Fruit fly (Drosophila melanogaster) Kc167 (cell line): ENCODE measurements around the gene CG5810.

Experiments
- Myc ChIP-seq: fragments of >200 bp; optimal IDR thresholded peaks from 2 replicates; lab custom pipeline; 2017; ENCODE audit warnings: missing external identifiers
- Sin3A ChIP-seq: fragments of >200 bp; optimal IDR thresholded peaks from 2 replicates; lab custom pipeline; 2018; ENCODE audit warnings: missing external identifiers
- h ChIP-seq: fragments of >200 bp; optimal IDR thresholded peaks from 3 replicates; lab custom pipeline; 2018; ENCODE audit warnings: missing external identifiers
- insv ChIP-seq: fragments of >200 bp; optimal IDR thresholded peaks from 3 replicates; lab custom pipeline; 2018; ENCODE audit warnings: missing external identifiers
- psq ChIP-seq: fragments of >200 bp; optimal IDR thresholded peaks from 2 replicates; lab custom pipeline; 2017; ENCODE audit warnings: missing external identifiers
- ttk ChIP-seq: sonication (Bioruptor generic); optimal IDR thresholded peaks from 2 replicates; lab custom pipeline; 2017; ENCODE audit warnings: missing external identifiers

Gene CG5810

dm6 chr3R:21163318-21163828 lies at the start of gene CG5810:
CG5810 (plus strand) TSS chr3R:21163778.
- TF ChIP-seq insv (lab: Kevin White, UChicago) (no peak), psq (lab: Kevin White, UChicago) (no peak), ttk (lab: Kevin White, UChicago) (no peak), h (lab: Kevin White, UChicago) (no peak), Myc (lab: Kevin White, UChicago) (no peak), Sin3A (no peak)

- TF ChIP-seq insv (lab: Kevin White, UChicago) (no peak), Myc (lab: Kevin White, UChicago) (no peak), h (lab: Kevin White, UChicago) (no peak), Sin3A (no peak), ttk (lab: Kevin White, UChicago) (no peak), psq (lab: Kevin White, UChicago) (no peak)
These were observed 47.5 kb upstream of the CG5810 start, which contains the start of gene ppan for dm6 chr3R:21116057-21116456. ppan (plus strand) TSS chr3R:21116254.

dm6 chr3R:21118784-21119183 lies 44.8 kb upstream of the CG5810 start, which contains the start of gene Bdbt:
Bdbt (minus strand) TSS chr3R:21118856.
- TF ChIP-seq insv (lab: Kevin White, UChicago) (no peak), h (lab: Kevin White, UChicago) (no peak)

- TF ChIP-seq ttk (lab: Kevin White, UChicago) (no peak), h (lab: Kevin White, UChicago) (no peak), insv (lab: Kevin White, UChicago) (no peak), Sin3A (no peak), Myc (lab: Kevin White, UChicago) (no peak), psq (lab: Kevin White, UChicago) (no peak)
These were observed 39.4 kb upstream of the CG5810 start for dm6 chr3R:21124225-21124624.

- no peak for TF ChIP-seq Myc (lab: Kevin White, UChicago)
- TF ChIP-seq Sin3A: no peak
- no peak for TF ChIP-seq psq (lab: Kevin White, UChicago)
- TF ChIP-seq ttk (lab: Kevin White, UChicago): no peak
- TF ChIP-seq insv (lab: Kevin White, UChicago): no peak
- TF ChIP-seq h (lab: Kevin White, UChicago): no peak
These were observed 36.8 kb upstream of the CG5810 start for dm6 chr3R:21126673-21127284.

dm6 chr3R:21127352-21127985 lies 36.1 kb upstream of the CG5810 start, which contains the start of the genes slmb and CG5793:
slmb (minus strand) TSS chr3R:21127485.
CG5793 (plus strand) TSS chr3R:21127573.
- no peak for TF ChIP-seq psq (lab: Kevin White, UChicago)
- no peak for TF ChIP-seq ttk (lab: Kevin White, UChicago)
- no peak for TF ChIP-seq Sin3A
- TF ChIP-seq h (lab: Kevin White, UChicago): no peak
- TF ChIP-seq insv (lab: Kevin White, UChicago): no peak
- no peak for TF ChIP-seq Myc (lab: Kevin White, UChicago)

- TF ChIP-seq insv (lab: Kevin White, UChicago): no peak
- TF ChIP-seq Myc (lab: Kevin White, UChicago): no peak
- no peak for TF ChIP-seq h (lab: Kevin White, UChicago)
- TF ChIP-seq Sin3A: no peak
- no peak for TF ChIP-seq ttk (lab: Kevin White, UChicago)
- TF ChIP-seq psq (lab: Kevin White, UChicago): no peak
These were observed 34.0 kb upstream of the CG5810 start, which contains the start of gene Obp93a for dm6 chr3R:21129617-21130016. Obp93a (minus strand) TSS chr3R:21129717.

dm6 chr3R:21130050-21130449 lies 33.5 kb upstream of the CG5810 start, which contains the start of gene Ice2:
Ice2 (plus strand) TSS chr3R:21130216.
- no peak for TF ChIP-seq ttk (lab: Kevin White, UChicago)
- no peak for TF ChIP-seq psq (lab: Kevin White, UChicago)
- TF ChIP-seq Sin3A: no peak
- TF ChIP-seq Myc (lab: Kevin White, UChicago): no peak
- no peak for TF ChIP-seq h (lab: Kevin White, UChicago)
- no peak for TF ChIP-seq insv (lab: Kevin White, UChicago)

- TF ChIP-seq insv (lab: Kevin White, UChicago): no peak
- no peak for TF ChIP-seq Myc (lab: Kevin White, UChicago)
- TF ChIP-seq Sin3A: no peak
- no peak for TF ChIP-seq h (lab: Kevin White, UChicago)
- TF ChIP-seq ttk (lab: Kevin White, UChicago): no peak
- no peak for TF ChIP-seq psq (lab: Kevin White, UChicago)
These were observed 30.1 kb upstream of the CG5810 start, which contains the start of gene Trm7-34 for dm6 chr3R:21133517-21133916. Trm7-34 (minus strand) TSS chr3R:21133881.

- TF ChIP-seq h (lab: Kevin White, UChicago): no peak
- no peak for TF ChIP-seq Myc (lab: Kevin White, UChicago)
- TF ChIP-seq insv (lab: Kevin White, UChicago): no peak
- TF ChIP-seq psq (lab: Kevin White, UChicago): no peak
- TF ChIP-seq Sin3A: no peak
- no peak for TF ChIP-seq ttk (lab: Kevin White, UChicago)
These were observed 29.6 kb upstream of the CG5810 start, which contains the start of gene Usp8 for dm6 chr3R:21133951-21134350. Usp8 (plus strand) TSS chr3R:21134262.

dm6 chr3R:21138220-21138754 lies 25.3 kb upstream of the CG5810 start, which contains the start of gene meigo:
meigo (plus strand) TSS chr3R:21138270.
- no peak for TF ChIP-seq Sin3A
- TF ChIP-seq psq (lab: Kevin White, UChicago): no peak
- no peak for TF ChIP-seq ttk (lab: Kevin White, UChicago)
- TF ChIP-seq Myc (lab: Kevin White, UChicago): no peak
- TF ChIP-seq insv (lab: Kevin White, UChicago): no peak
- TF ChIP-seq h (lab: Kevin White, UChicago): no peak
